Worm (Caenorhabditis elegans) whole organism, L1 larva: ENCODE measurements around the gene pycr-1.

ENCODE experiments used
- C04F5.9 ChIP-seq: sonication (generic microtip); optimal IDR thresholded peaks from 2 replicates; lab custom pipeline; 2016; ENCODE audit warnings: missing genetic modification characterization, missing compliant biosample characterization
- elt-2 ChIP-seq: sonication (generic microtip); optimal IDR thresholded peaks from 2 replicates; lab custom pipeline; 2016; ENCODE audit warnings: missing genetic modification characterization, mild to moderate bottlenecking, inconsistent platforms, missing compliant biosample characterization, missing genetic modification reagents
- mdl-1 ChIP-seq, 2 experiments: fragments of 150-350 bp; optimal IDR thresholded peaks; 2 replicates each; lab custom pipeline; 2014 to 2017; ENCODE audit warnings: missing biosample characterization in 2 of 2, missing genetic modification characterization in 2 of 2, inconsistent platforms in 1 of 2
- ztf-11 ChIP-seq, 2 experiments: sonication (generic microtip); optimal IDR thresholded peaks; 2 replicates each; lab custom pipeline; 2016 to 2017; ENCODE audit warnings: missing genetic modification characterization in 2 of 2, missing biosample characterization in 1 of 2, missing compliant biosample characterization in 1 of 2

DNA sequence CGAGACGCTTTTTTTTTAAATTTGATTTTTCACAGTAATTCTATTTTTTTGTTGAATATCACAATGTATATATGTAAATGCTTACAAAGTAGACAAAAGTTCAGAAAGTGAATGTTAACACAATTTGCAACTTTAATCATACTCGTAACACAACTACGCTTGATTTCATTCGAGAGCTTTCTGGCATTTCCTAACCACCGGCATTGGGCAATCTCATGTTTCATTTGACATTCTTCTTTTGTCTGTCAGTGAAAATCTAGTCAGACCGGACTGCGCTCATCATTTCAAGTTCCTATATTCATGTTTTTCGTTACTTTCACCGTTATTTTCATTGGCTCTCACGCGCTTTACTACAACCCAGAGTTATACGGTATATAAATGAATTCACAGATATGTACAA, 35.4 kb upstream of the pycr-1 start, which contains the start of gene lgc-14:
- no peak for TF ChIP-seq C04F5.9 (tag; lab: Kevin White, UChicago)
- no peak for TF ChIP-seq ztf-11 (tag; optimal IDR thresholded peaks at IDR 0.05; lab: Kevin White, UChicago)
- TF ChIP-seq elt-2 (tag; lab: Kevin White, UChicago), result no peak
- no peak for TF ChIP-seq mdl-1 (tag; optimal IDR thresholded peaks at IDR 0.05; lab: Kevin White, UChicago)
